Fruit fly (Drosophila melanogaster): Measurements from ENCODE around the gene verm.

dm6 chr3L:19670492-19670891 lies 24.6 kb downstream of the verm start:
- TF ChIP-seq Atf6 (GFP tag; IDR thresholded peaks at IDR 0.05) (no peak), tx (GFP tag; optimal IDR thresholded peaks at IDR 0.05) (no peak), chinmo (GFP tag; IDR thresholded peaks at IDR 0.05; ENCODE audit: partially characterized antibody) (no peak), CHES-1-like (GFP tag; optimal IDR thresholded peaks at IDR 0.05) (no peak), btn (GFP tag; optimal IDR thresholded peaks at IDR 0.05) (no peak), CG12219 (GFP tag; optimal IDR thresholded peaks at IDR 0.05) (no peak), Nf-YA (GFP tag; IDR thresholded peaks at IDR 0.05) (no peak), zfh1 (GFP tag; IDR thresholded peaks at IDR 0.05) (peak; percentile 68; the same call in 2 of the 3 replicates), CG17612 (GFP tag; IDR thresholded peaks at IDR 0.05) (no peak)

Measured in whole organism, embryonic.